Worm (Caenorhabditis elegans) whole organism, L2 larva: ENCODE results near the gene srx-46.

Source experiments
- C34F6.9 ChIP-seq: fragments of 150-350 bp; optimal IDR thresholded peaks from 2 replicates; lab custom pipeline; 2014; ENCODE audit warnings: missing biosample characterization, missing genetic modification characterization
- F13H6.1 ChIP-seq: sonication (generic microtip); optimal IDR thresholded peaks from 2 replicates; lab custom pipeline; 2016; ENCODE audit warnings: missing genetic modification characterization, missing compliant biosample characterization
- R02D3.7 ChIP-seq: fragments of 150-350 bp; optimal IDR thresholded peaks from 2 replicates; lab custom pipeline; 2014; ENCODE audit warnings: missing biosample characterization, missing genetic modification characterization
- Y55F3AM.14 ChIP-seq: fragments of 200-800 bp; sonication (Bioruptor generic); optimal IDR thresholded peaks from 2 replicates; lab custom pipeline; 2018; ENCODE audit warnings: mild to moderate bottlenecking, missing genetic modification characterization, missing compliant biosample characterization
- ZK546.5 ChIP-seq: sonication (generic microtip); optimal IDR thresholded peaks from 2 replicates; lab custom pipeline; 2017; ENCODE audit warnings: missing biosample characterization, missing genetic modification characterization
- alr-1 ChIP-seq: fragments of 150-350 bp; optimal IDR thresholded peaks from 2 replicates; lab custom pipeline; 2014; ENCODE audit warnings: missing biosample characterization, missing genetic modification characterization
- aly-2 ChIP-seq: fragments of 150-350 bp; optimal IDR thresholded peaks from 2 replicates; lab custom pipeline; 2014; ENCODE audit warnings: missing biosample characterization, missing genetic modification characterization
- ama-1 ChIP-seq: fragments of 150-350 bp; optimal IDR thresholded peaks from 2 replicates; lab custom pipeline; 2018; ENCODE audit warnings: inconsistent platforms
- blmp-1 ChIP-seq: sonication (generic microtip); optimal IDR thresholded peaks from 2 replicates; lab custom pipeline; 2017; ENCODE audit warnings: missing genetic modification characterization, mild to moderate bottlenecking, missing compliant biosample characterization, antibody characterized with exemption, moderate library complexity; ENCODE audit not compliant: insufficient read depth
- dmd-4 ChIP-seq: sonication (generic microtip); optimal IDR thresholded peaks from 2 replicates; lab custom pipeline; 2017; ENCODE audit warnings: missing biosample characterization, missing genetic modification characterization
- elt-1 ChIP-seq: fragments of 150-350 bp; optimal IDR thresholded peaks from 2 replicates; lab custom pipeline; 2014; ENCODE audit warnings: missing biosample characterization, missing genetic modification characterization
- elt-3 ChIP-seq: sonication (generic microtip); optimal IDR thresholded peaks from 2 replicates; lab custom pipeline; 2017; ENCODE audit warnings: missing biosample characterization, missing genetic modification characterization
- fos-1 ChIP-seq: fragments of 150-350 bp; optimal IDR thresholded peaks from 2 replicates; lab custom pipeline; 2014; ENCODE audit warnings: missing biosample characterization, missing genetic modification characterization
- lin-11 ChIP-seq: fragments of 150-350 bp; sonication (generic microtip); optimal IDR thresholded peaks from 2 replicates; lab custom pipeline; 2014; ENCODE audit warnings: missing biosample characterization, missing genetic modification characterization, inconsistent platforms, mixed read lengths
- lin-13 ChIP-seq: fragments of 150-350 bp; optimal IDR thresholded peaks from 2 replicates; lab custom pipeline; 2014; ENCODE audit warnings: missing biosample characterization, missing genetic modification reagents, missing genetic modification characterization
- lin-39 ChIP-seq: fragments of 150-350 bp; optimal IDR thresholded peaks from 2 replicates; lab custom pipeline; 2014; ENCODE audit warnings: missing biosample characterization, missing genetic modification reagents, missing genetic modification characterization
- mab-5 ChIP-seq: fragments of 150-350 bp; optimal IDR thresholded peaks from 2 replicates; lab custom pipeline; 2014; ENCODE audit warnings: missing biosample characterization, missing genetic modification characterization
- mdl-1 ChIP-seq, 2 experiments: fragments of 150-350 bp in 1 of 2; sonication (generic microtip) in 1 of 2; optimal IDR thresholded peaks; 2 replicates each; lab custom pipeline; 2017; ENCODE audit warnings: missing biosample characterization in 2 of 2, missing genetic modification characterization in 2 of 2
- nhr-10 ChIP-seq: sonication (generic microtip); optimal IDR thresholded peaks from 2 replicates; lab custom pipeline; 2017; ENCODE audit warnings: missing biosample characterization, missing genetic modification characterization
- nhr-12 ChIP-seq: fragments of 150-350 bp; optimal IDR thresholded peaks from 2 replicates; lab custom pipeline; 2014; ENCODE audit warnings: missing biosample characterization, missing genetic modification characterization
- nhr-129 ChIP-seq: fragments of 150-350 bp; optimal IDR thresholded peaks from 2 replicates; lab custom pipeline; 2014; ENCODE audit warnings: missing biosample characterization, missing genetic modification characterization
- nhr-21 ChIP-seq: fragments of 150-350 bp; optimal IDR thresholded peaks from 2 replicates; lab custom pipeline; 2014; ENCODE audit warnings: missing biosample characterization, missing genetic modification characterization
- nhr-23 ChIP-seq: fragments of 150-350 bp; optimal IDR thresholded peaks from 2 replicates; lab custom pipeline; 2014; ENCODE audit warnings: missing biosample characterization, missing genetic modification reagents, missing genetic modification characterization
- nhr-237 ChIP-seq: fragments of 150-350 bp; optimal IDR thresholded peaks from 2 replicates; lab custom pipeline; 2014; ENCODE audit warnings: missing biosample characterization, missing genetic modification characterization
- nhr-6 ChIP-seq: fragments of 150-350 bp; optimal IDR thresholded peaks from 2 replicates; lab custom pipeline; 2014; ENCODE audit warnings: missing biosample characterization, missing genetic modification characterization
- nhr-77 ChIP-seq: fragments of 150-350 bp; optimal IDR thresholded peaks from 2 replicates; lab custom pipeline; 2014; ENCODE audit warnings: missing biosample characterization, missing genetic modification characterization
- peb-1 ChIP-seq: fragments of 150-350 bp; optimal IDR thresholded peaks from 2 replicates; lab custom pipeline; 2014; ENCODE audit warnings: missing biosample characterization, missing genetic modification characterization
- sem-4 ChIP-seq: fragments of 150-350 bp; optimal IDR thresholded peaks from 2 replicates; lab custom pipeline; 2014; ENCODE audit warnings: missing biosample characterization, missing genetic modification reagents, missing genetic modification characterization
- sma-3 ChIP-seq: sonication (generic microtip); optimal IDR thresholded peaks from 2 replicates; lab custom pipeline; 2016; ENCODE audit warnings: missing genetic modification reagents, missing genetic modification characterization, missing compliant biosample characterization
- sma-9 ChIP-seq, 2 experiments: fragments of 150-350 bp in 1 of 2; sonication (generic microtip) in 1 of 2; optimal IDR thresholded peaks; 2 replicates each; lab custom pipeline; 2014 to 2016; ENCODE audit warnings: missing genetic modification characterization in 2 of 2, mild to moderate bottlenecking in 1 of 2, missing biosample characterization in 1 of 2, missing compliant biosample characterization in 1 of 2, missing genetic modification reagents in 1 of 2, moderate library complexity in 1 of 2
- snpc-4 ChIP-seq: fragments of 150-350 bp; optimal IDR thresholded peaks from 2 replicates; lab custom pipeline; 2014; ENCODE audit warnings: missing biosample characterization, missing genetic modification characterization
- unc-39 ChIP-seq: fragments of 150-350 bp; optimal IDR thresholded peaks from 2 replicates; lab custom pipeline; 2014; ENCODE audit warnings: missing biosample characterization, missing genetic modification characterization
- unc-55 ChIP-seq: fragments of 150-350 bp; sonication (generic microtip); optimal IDR thresholded peaks from 3 replicates; lab custom pipeline; 2014; ENCODE audit warnings: missing biosample characterization, missing genetic modification reagents, missing genetic modification characterization
- unc-62 ChIP-seq: fragments of 150-350 bp; optimal IDR thresholded peaks from 2 replicates; lab custom pipeline; 2014; ENCODE audit warnings: missing biosample characterization, missing genetic modification reagents, missing genetic modification characterization
- zag-1 ChIP-seq: fragments of 150-350 bp; optimal IDR thresholded peaks from 2 replicates; lab custom pipeline; 2014; ENCODE audit warnings: missing biosample characterization, missing genetic modification characterization
- ztf-1 ChIP-seq: fragments of 200-800 bp; sonication (Bioruptor generic); conservative IDR thresholded peaks from 2 replicates; pipeline ENCODE4 v1.3.6; 2022; ENCODE audit warnings: missing genetic modification characterization, missing compliant biosample characterization
- ztf-4 ChIP-seq: fragments of 150-350 bp; optimal IDR thresholded peaks from 2 replicates; lab custom pipeline; 2014; ENCODE audit warnings: missing biosample characterization, missing genetic modification characterization

srx-46 gene

ce11 chrV:9352947-9353346, at the start of gene srx-46:
TSS of gene srx-46 (plus strand) at chrV:9353247.
- TF ChIP-seq elt-3 (tag; lab: Kevin White, UChicago) = no peak
- TF ChIP-seq dmd-4 (tag; lab: Kevin White, UChicago) = no peak
- TF ChIP-seq unc-62 = no peak
- no peak for TF ChIP-seq ztf-1 (GFP tag; lab: Robert Waterston, UW)
- TF ChIP-seq Y55F3AM.14 = no peak
- no peak for TF ChIP-seq nhr-10 (tag; lab: Kevin White, UChicago)
- TF ChIP-seq nhr-237 (tag; lab: Kevin White, UChicago) = no peak
- TF ChIP-seq lin-39 = no peak
- TF ChIP-seq peb-1 (tag; lab: Kevin White, UChicago) = no peak
- TF ChIP-seq F13H6.1 (tag; lab: Kevin White, UChicago) = no peak
- TF ChIP-seq fos-1 = no peak
- no peak for TF ChIP-seq sma-3 (GFP tag; lab: Kevin White, UChicago)
- TF ChIP-seq aly-2 (tag; lab: Kevin White, UChicago) = no peak
- no peak for TF ChIP-seq nhr-129 (tag; lab: Kevin White, UChicago)
- TF ChIP-seq ZK546.5 (tag; lab: Kevin White, UChicago) = no peak

- TF ChIP-seq C34F6.9 (tag; lab: Kevin White, UChicago) (no peak), snpc-4 (tag; lab: Kevin White, UChicago) (no peak), ztf-1 (GFP tag; lab: Robert Waterston, UW) (no peak), zag-1 (tag; lab: Kevin White, UChicago) (no peak), Y55F3AM.14 (no peak), blmp-1 (tag; lab: Kevin White, UChicago) (no peak), unc-39 (tag; lab: Kevin White, UChicago) (no peak), ama-1 (lab: Kevin White, UChicago) (no peak), ztf-4 (tag; lab: Kevin White, UChicago) (no peak), nhr-129 (tag; lab: Kevin White, UChicago) (no peak), nhr-6 (tag; lab: Kevin White, UChicago) (no peak), nhr-237 (tag; lab: Kevin White, UChicago) (no peak), elt-1 (no peak), F13H6.1 (tag; lab: Kevin White, UChicago) (no peak), sma-9 (GFP tag; optimal IDR thresholded peaks at IDR 0.05; lab: Kevin White, UChicago) (no peak), sma-9 (tag; optimal IDR thresholded peaks at IDR 0.05; lab: Kevin White, UChicago) (no peak), nhr-77 (tag; lab: Kevin White, UChicago) (no peak), mdl-1 (tag; optimal IDR thresholded peaks at IDR 0.05; lab: Kevin White, UChicago) (no peak)
Measured at ce11 chrV:9305116-9305515, 47.9 kb upstream of the srx-46 start, which contains the start of gene F44A2.3. TSS of gene F44A2.3 (plus strand) at chrV:9305416.

- TF ChIP-seq snpc-4 (tag; lab: Kevin White, UChicago) = no peak
- no peak for TF ChIP-seq lin-11
- no peak for TF ChIP-seq elt-1
- TF ChIP-seq sma-9 (GFP tag; optimal IDR thresholded peaks at IDR 0.05; lab: Kevin White, UChicago) = no peak
- TF ChIP-seq sma-9 (tag; optimal IDR thresholded peaks at IDR 0.05; lab: Kevin White, UChicago) = no peak
- no peak for TF ChIP-seq nhr-10 (tag; lab: Kevin White, UChicago)
- no peak for TF ChIP-seq sem-4 (tag; lab: Kevin White, UChicago)
- no peak for TF ChIP-seq unc-55 (GFP tag; lab: Kevin White, UChicago)
- TF ChIP-seq, all 48 proteins: peak for 0
Measured at ce11 chrV:9312377-9312776, 40.7 kb upstream of the srx-46 start.

ce11 chrV:9314408-9314807, 38.6 kb upstream of the srx-46 start:
- TF ChIP-seq elt-3 (tag; lab: Kevin White, UChicago) = no peak
- TF ChIP-seq alr-1 (tag; lab: Kevin White, UChicago) = no peak
- TF ChIP-seq mab-5 (tag; lab: Kevin White, UChicago) = no peak
- TF ChIP-seq nhr-21 (tag; lab: Kevin White, UChicago) = no peak
- TF ChIP-seq sma-3 (GFP tag; lab: Kevin White, UChicago) = no peak
- TF ChIP-seq sem-4 (tag; lab: Kevin White, UChicago) = no peak
- TF ChIP-seq nhr-23 (tag; lab: Kevin White, UChicago) = no peak
- no peak for TF ChIP-seq peb-1 (tag; lab: Kevin White, UChicago)
- no peak for TF ChIP-seq lin-13 (GFP tag; lab: Kevin White, UChicago)
- no peak for TF ChIP-seq aly-2 (tag; lab: Kevin White, UChicago)
- TF ChIP-seq R02D3.7 = no peak
- no peak for TF ChIP-seq ama-1 (lab: Kevin White, UChicago)
- no peak for TF ChIP-seq nhr-12 (tag; lab: Kevin White, UChicago)
- TF ChIP-seq fos-1 = no peak
- TF ChIP-seq, all 48 proteins: peak for 0
